Worm (Caenorhabditis elegans) whole organism, L1 larva: ENCODE results near the gene ZC53.22.

ENCODE experiments used
- ama-1 ChIP-seq: fragments of 150-350 bp; optimal IDR thresholded peaks from 2 replicates; lab custom pipeline; 2014
- elt-2 ChIP-seq: sonication (generic microtip); optimal IDR thresholded peaks from 2 replicates; lab custom pipeline; 2016; ENCODE audit warnings: missing genetic modification characterization, mild to moderate bottlenecking, inconsistent platforms, missing compliant biosample characterization, missing genetic modification reagents
- ztf-4 ChIP-seq: fragments of 150-350 bp; optimal IDR thresholded peaks from 2 replicates; lab custom pipeline; 2014; ENCODE audit warnings: missing biosample characterization, missing genetic modification characterization

ce11 chrX:1939248-1939647, 17.1 kb upstream of the ZC53.22 start:
- TF ChIP-seq elt-2 (tag; lab: Kevin White, UChicago) = no peak
- TF ChIP-seq ztf-4 (tag; lab: Kevin White, UChicago) = no peak
- TF ChIP-seq ama-1 (lab: Kevin White, UChicago) = no peak
